Fruit fly (Drosophila melanogaster) whole organism, embryonic: ENCODE data around the gene bark.

ENCODE experiments used
- Antp ChIP-seq: fragments of 200-800 bp; sonication (Bioruptor generic); optimal IDR thresholded peaks from 3 replicates; lab custom pipeline; 2016; ENCODE audit warnings: missing biosample characterization, missing genetic modification characterization
- BEAF-32 ChIP-seq: fragments of 200-800 bp; sonication (Bioruptor generic); optimal IDR thresholded peaks from 3 replicates; lab custom pipeline; 2017; ENCODE audit warnings: missing biosample characterization, missing genetic modification characterization, mild to moderate bottlenecking, moderate library complexity, missing genetic modification reagents
- CG10979 ChIP-seq: fragments of 200-800 bp; sonication (Bioruptor generic); optimal IDR thresholded peaks from 2 replicates; lab custom pipeline; 2018; ENCODE audit warnings: missing biosample characterization, mild to moderate bottlenecking, missing genetic modification characterization, moderate library complexity
- CG12219 ChIP-seq: fragments of 200-800 bp; sonication (Bioruptor generic); optimal IDR thresholded peaks from 3 replicates; lab custom pipeline; 2018; ENCODE audit warnings: missing biosample characterization, mild to moderate bottlenecking, missing genetic modification characterization
- CG12236 ChIP-seq: fragments of 200-800 bp; sonication (Bioruptor generic); optimal IDR thresholded peaks from 2 replicates; lab custom pipeline; 2016; ENCODE audit warnings: missing biosample characterization, missing genetic modification characterization
- CG12659 ChIP-seq: fragments of 200-800 bp; sonication (Bioruptor generic); optimal IDR thresholded peaks from 3 replicates; lab custom pipeline; 2017; ENCODE audit warnings: mild to moderate bottlenecking, missing biosample characterization, missing genetic modification reagents, missing genetic modification characterization
- CG13424 ChIP-seq: fragments of 200-800 bp; sonication (Bioruptor generic); optimal IDR thresholded peaks from 2 replicates; lab custom pipeline; 2019; ENCODE audit warnings: missing biosample characterization, mild to moderate bottlenecking, missing genetic modification characterization, moderate library complexity
- CG17568 ChIP-seq: fragments of 200-800 bp; sonication (Bioruptor generic); optimal IDR thresholded peaks from 2 replicates; lab custom pipeline; 2018; ENCODE audit warnings: missing biosample characterization, mild to moderate bottlenecking, missing genetic modification characterization, moderate library complexity
- CG17912 ChIP-seq: fragments of 200-800 bp; sonication (Bioruptor generic); optimal IDR thresholded peaks from 2 replicates; lab custom pipeline; 2018; ENCODE audit warnings: missing biosample characterization, mild to moderate bottlenecking, missing genetic modification characterization
- CG18599 ChIP-seq: fragments of 200-800 bp; sonication (Bioruptor generic); optimal IDR thresholded peaks from 3 replicates; lab custom pipeline; 2017; ENCODE audit warnings: missing biosample characterization, missing genetic modification characterization, mild to moderate bottlenecking, moderate library complexity, missing genetic modification reagents
- CG18764 ChIP-seq: fragments of 200-800 bp; sonication (Bioruptor generic); optimal IDR thresholded peaks from 3 replicates; lab custom pipeline; 2016; ENCODE audit warnings: missing biosample characterization, missing genetic modification characterization
- CG2129 ChIP-seq: fragments of 200-800 bp; sonication (Bioruptor generic); IDR thresholded peaks from 2 replicates; pipeline ENCODE4 v1.3.6; 2022; ENCODE audit warnings: missing biosample characterization, missing genetic modification characterization; ENCODE audit not compliant: partially characterized antibody
- CG2199 ChIP-seq: fragments of 200-800 bp; sonication (Bioruptor generic); IDR thresholded peaks from 3 replicates; pipeline ENCODE4 v1.3.6; 2022; ENCODE audit warnings: missing biosample characterization, missing genetic modification characterization
- CG3065 ChIP-seq: fragments of 200-800 bp; sonication (Bioruptor generic); optimal IDR thresholded peaks from 2 replicates; lab custom pipeline; 2016; ENCODE audit warnings: missing biosample characterization, missing genetic modification characterization
- CG31441 ChIP-seq: fragments of 200-800 bp; sonication (Bioruptor generic); IDR thresholded peaks from 2 replicates; pipeline ENCODE4 v1.3.6; 2022; ENCODE audit warnings: missing biosample characterization, missing genetic modification characterization
- CG33557 ChIP-seq: fragments of 200-800 bp; sonication (Bioruptor generic); optimal IDR thresholded peaks from 2 replicates; lab custom pipeline; 2019; ENCODE audit warnings: missing biosample characterization, mild to moderate bottlenecking, missing genetic modification characterization, moderate library complexity
- CG3847 ChIP-seq: fragments of 200-800 bp; sonication (Bioruptor generic); IDR thresholded peaks from 2 replicates; pipeline ENCODE4 v1.3.6; 2022; ENCODE audit warnings: missing biosample characterization, missing genetic modification characterization
- CG4820 ChIP-seq: fragments of 200-800 bp; sonication (Bioruptor generic); optimal IDR thresholded peaks from 3 replicates; lab custom pipeline; 2016; ENCODE audit warnings: missing biosample characterization, missing genetic modification characterization
- CG7556 ChIP-seq: fragments of 200-800 bp; sonication (Bioruptor generic); optimal IDR thresholded peaks from 2 replicates; lab custom pipeline; 2017; ENCODE audit warnings: missing biosample characterization, mild to moderate bottlenecking, missing genetic modification characterization
- CG8388 ChIP-seq: fragments of 200-800 bp; sonication (Bioruptor generic); optimal IDR thresholded peaks from 2 replicates; lab custom pipeline; 2019; ENCODE audit warnings: missing biosample characterization, mild to moderate bottlenecking, missing genetic modification characterization, moderate library complexity
- CG8944 ChIP-seq: fragments of 200-800 bp; sonication (Bioruptor generic); optimal IDR thresholded peaks from 3 replicates; lab custom pipeline; 2016; ENCODE audit warnings: missing biosample characterization, missing genetic modification characterization
- Dref ChIP-seq: fragments of 200-800 bp; sonication (Bioruptor generic); IDR thresholded peaks from 2 replicates; pipeline ENCODE4 v1.3.6; 2022; ENCODE audit warnings: missing biosample characterization, missing genetic modification characterization
- ERR ChIP-seq: fragments of 200-800 bp; sonication (Bioruptor generic); optimal IDR thresholded peaks from 2 replicates; lab custom pipeline; 2016; ENCODE audit warnings: missing biosample characterization, missing genetic modification characterization
- Hr51 ChIP-seq, 2 experiments: fragments of 200-800 bp; sonication (Bioruptor generic); optimal IDR thresholded peaks; 2 replicates in 1 of 2; 3 replicates in 1 of 2; lab custom pipeline; 2016 to 2018; ENCODE audit warnings: missing biosample characterization in 2 of 2, missing genetic modification characterization in 2 of 2, mild to moderate bottlenecking in 1 of 2, moderate library complexity in 1 of 2
- Lhr ChIP-seq: fragments of 200-800 bp; sonication (Bioruptor generic); optimal IDR thresholded peaks from 3 replicates; lab custom pipeline; 2017; ENCODE audit warnings: mild to moderate bottlenecking, missing biosample characterization, missing genetic modification reagents, missing genetic modification characterization
- Lim3 ChIP-seq: fragments of 200-800 bp; sonication (Bioruptor generic); IDR thresholded peaks from 2 replicates; pipeline ENCODE4 v1.3.6; 2022; ENCODE audit warnings: missing biosample characterization, missing genetic modification characterization
- MBD-R2 ChIP-seq: fragments of 200-800 bp; sonication (Bioruptor generic); IDR thresholded peaks from 2 replicates; pipeline ENCODE4 v1.3.6; 2022; ENCODE audit warnings: missing biosample characterization, missing genetic modification characterization
- Max ChIP-seq: fragments of 200-800 bp; sonication (Bioruptor generic); optimal IDR thresholded peaks from 2 replicates; lab custom pipeline; 2016; ENCODE audit warnings: missing biosample characterization, mild to moderate bottlenecking, missing genetic modification characterization
- NC2α ChIP-seq: fragments of 200-800 bp; sonication (Bioruptor generic); optimal IDR thresholded peaks from 2 replicates; lab custom pipeline; 2016; ENCODE audit warnings: missing biosample characterization, missing genetic modification characterization
- Ptx1 ChIP-seq: fragments of 200-800 bp; sonication (Bioruptor generic); IDR thresholded peaks from 2 replicates; pipeline ENCODE4 v1.3.6; 2022; ENCODE audit warnings: missing biosample characterization, missing genetic modification characterization
- Ravus ChIP-seq: fragments of 200-800 bp; sonication (Bioruptor generic); IDR thresholded peaks from 2 replicates; pipeline ENCODE4 v1.3.6; 2022; ENCODE audit warnings: missing biosample characterization, missing genetic modification characterization
- Six4 ChIP-seq: fragments of 200-800 bp; sonication (Bioruptor generic); optimal IDR thresholded peaks from 2 replicates; lab custom pipeline; 2016; ENCODE audit warnings: missing biosample characterization, missing genetic modification characterization
- Stat92E ChIP-seq, 3 experiments: fragments of >200 bp in 2 of 3; fragments of 200-800 bp in 1 of 3; sonication (Bioruptor generic) in 1 of 3; optimal IDR thresholded peaks; 2 replicates each; lab custom pipeline; 2017 to 2019; ENCODE audit warnings: missing biosample characterization in 3 of 3, missing genetic modification characterization in 3 of 3, mild to moderate bottlenecking in 1 of 3, moderate library complexity in 1 of 3
- TFAM ChIP-seq: fragments of 200-800 bp; sonication (Bioruptor generic); optimal IDR thresholded peaks from 2 replicates; lab custom pipeline; 2017; ENCODE audit warnings: missing biosample characterization, missing genetic modification characterization, inconsistent platforms
- Tbp ChIP-seq: fragments of >200 bp; optimal IDR thresholded peaks from 2 replicates; lab custom pipeline; 2018; ENCODE audit warnings: missing biosample characterization, missing genetic modification characterization
- ab ChIP-seq: fragments of 200-800 bp; sonication (Bioruptor generic); optimal IDR thresholded peaks from 2 replicates; lab custom pipeline; 2016; ENCODE audit warnings: missing biosample characterization, missing genetic modification characterization
- amos ChIP-seq: fragments of 200-800 bp; sonication (Bioruptor generic); IDR thresholded peaks from 2 replicates; pipeline ENCODE4 v1.3.6; 2022; ENCODE audit warnings: missing biosample characterization, missing genetic modification characterization; ENCODE audit not compliant: partially characterized antibody
- cwo ChIP-seq: fragments of 200-800 bp; sonication (Bioruptor generic); optimal IDR thresholded peaks from 3 replicates; lab custom pipeline; 2017; ENCODE audit warnings: missing biosample characterization, missing genetic modification characterization, mild to moderate bottlenecking, moderate library complexity, missing genetic modification reagents
- dimm ChIP-seq: fragments of 200-800 bp; sonication (Bioruptor generic); IDR thresholded peaks from 2 replicates; pipeline ENCODE4 v1.3.6; 2022; ENCODE audit warnings: missing biosample characterization, missing genetic modification characterization
- eyg ChIP-seq: fragments of 200-800 bp; sonication (Bioruptor generic); optimal IDR thresholded peaks from 3 replicates; lab custom pipeline; 2016; ENCODE audit warnings: missing biosample characterization, missing genetic modification characterization
- gcm2 ChIP-seq: fragments of 200-800 bp; sonication (Bioruptor generic); optimal IDR thresholded peaks from 2 replicates; lab custom pipeline; 2016; ENCODE audit warnings: missing biosample characterization, missing genetic modification characterization
- lbe ChIP-seq: fragments of 200-800 bp; sonication (Bioruptor generic); optimal IDR thresholded peaks from 2 replicates; lab custom pipeline; 2016; ENCODE audit warnings: missing biosample characterization, mild to moderate bottlenecking, missing genetic modification characterization
- mirr ChIP-seq: fragments of 200-800 bp; sonication (Bioruptor generic); optimal IDR thresholded peaks from 3 replicates; lab custom pipeline; 2018; ENCODE audit warnings: missing biosample characterization, mild to moderate bottlenecking, missing genetic modification characterization
- sens-2 ChIP-seq: fragments of 200-800 bp; sonication (Bioruptor generic); IDR thresholded peaks from 2 replicates; pipeline ENCODE4 v1.3.6; 2022; ENCODE audit warnings: missing biosample characterization, missing genetic modification characterization
- tap ChIP-seq: fragments of 200-800 bp; optimal IDR thresholded peaks from 3 replicates; lab custom pipeline; 2019; ENCODE audit warnings: missing biosample characterization, mild to moderate bottlenecking, missing genetic modification characterization, moderate library complexity
- tx ChIP-seq: fragments of 200-800 bp; sonication (Bioruptor generic); optimal IDR thresholded peaks from 2 replicates; lab custom pipeline; 2016; ENCODE audit warnings: missing biosample characterization, missing genetic modification characterization
- unpg ChIP-seq: fragments of 200-800 bp; sonication (Bioruptor generic); optimal IDR thresholded peaks from 3 replicates; lab custom pipeline; 2018; ENCODE audit warnings: missing biosample characterization, mild to moderate bottlenecking, missing genetic modification characterization, moderate library complexity
- vfl ChIP-seq: fragments of 200-800 bp; sonication (Bioruptor generic); optimal IDR thresholded peaks from 2 replicates; lab custom pipeline; 2016; ENCODE audit warnings: missing biosample characterization, missing genetic modification characterization
- yki ChIP-seq: fragments of >200 bp; optimal IDR thresholded peaks from 3 replicates; lab custom pipeline; 2018

The bark gene

DNA sequence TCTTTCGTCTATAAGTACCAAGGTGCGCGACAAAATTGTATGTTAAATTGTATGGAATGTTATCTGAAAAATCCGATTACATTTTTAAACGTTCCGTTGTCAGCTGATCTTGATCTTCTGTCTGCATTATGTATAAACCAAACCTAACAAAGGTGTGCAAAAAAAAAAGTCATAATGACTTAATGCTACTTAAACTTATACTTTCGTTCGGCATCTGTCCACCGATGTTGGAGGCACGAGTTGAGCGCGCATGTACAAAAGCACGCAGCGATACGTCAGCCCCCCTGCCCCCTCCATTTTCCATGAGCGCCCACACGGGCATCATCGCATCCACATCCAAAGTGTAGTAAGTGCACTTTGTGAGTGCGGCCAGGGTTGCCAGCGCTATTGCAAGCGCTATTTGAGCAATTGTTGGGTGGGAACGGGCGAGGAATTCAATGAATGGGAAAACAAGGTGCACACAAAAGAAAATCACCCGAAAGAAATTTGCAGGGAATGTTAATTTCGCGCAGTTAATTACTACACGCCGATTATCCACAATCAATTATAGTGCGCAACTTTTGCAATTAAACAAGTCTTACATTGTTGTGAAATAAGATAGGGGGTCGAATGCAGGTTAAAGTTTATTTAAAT lies 17.8 kb downstream of the bark start (continued):
- TF ChIP-seq cwo (GFP tag; lab: Kevin White, UChicago), result peak; percentile 97
- TF ChIP-seq ab (GFP tag; lab: Kevin White, UChicago), result peak; percentile 93
- peak; percentile 97 for TF ChIP-seq CG3847
- peak; percentile 95 for TF ChIP-seq MBD-R2
- no peak for TF ChIP-seq CG2129
- TF ChIP-seq Antp (GFP tag; lab: Kevin White, UChicago), result peak; percentile 98
- TF ChIP-seq CG18599 (GFP tag; lab: Kevin White, UChicago), result peak; percentile 99
- TF ChIP-seq dimm (GFP tag; lab: Robert Waterston, UW), result peak; percentile 94
- TF ChIP-seq sens-2 (GFP tag; lab: Robert Waterston, UW), result peak; percentile 96
- peak; percentile 31 for TF ChIP-seq BEAF-32 (GFP tag; lab: Kevin White, UChicago)
- peak; percentile 30; the same call in 1 of the 2 replicates for TF ChIP-seq Dref (GFP tag; lab: Robert Waterston, UW)
- TF ChIP-seq yki (lab: Kevin White, UChicago), result no peak
- TF ChIP-seq CG3065 (GFP tag; lab: Kevin White, UChicago), result peak; percentile 86
- peak; percentile 97 for TF ChIP-seq eyg
- peak; percentile 97 for TF ChIP-seq CG17568 (GFP tag; lab: Kevin White, UChicago)
- TF ChIP-seq CG2199 (GFP tag; lab: Robert Waterston, UW), result peak; percentile 97
- peak; percentile 95 for TF ChIP-seq CG17912 (GFP tag; lab: Kevin White, UChicago)
- peak; percentile 98 for TF ChIP-seq CG10979 (tag; lab: Kevin White, UChicago)
- TF ChIP-seq unpg, result peak; percentile 99
- TF ChIP-seq Ravus (GFP tag; lab: Robert Waterston, UW), result peak; percentile 93
- TF ChIP-seq CG12236 (GFP tag; lab: Kevin White, UChicago), result peak; percentile 98
- TF ChIP-seq CG31441 (GFP tag; lab: Robert Waterston, UW), result peak; percentile 94
- peak; percentile 90 for TF ChIP-seq vfl (GFP tag; lab: Kevin White, UChicago)
- peak; percentile 90 to 99 for TF ChIP-seq Hr51 (GFP tag; optimal IDR thresholded peaks at IDR 0.05; lab: Kevin White, UChicago)
- TF ChIP-seq Tbp (GFP tag; lab: Kevin White, UChicago), result no peak
- peak; percentile 96 for TF ChIP-seq CG7556 (GFP tag; lab: Kevin White, UChicago)
- peak; percentile 100 for TF ChIP-seq CG12219 (GFP tag; lab: Kevin White, UChicago)
- TF ChIP-seq CG4820 (GFP tag; lab: Kevin White, UChicago), result peak; percentile 98
- TF ChIP-seq Lhr (GFP tag; lab: Kevin White, UChicago), result peak; percentile 95
- peak; percentile 92 for TF ChIP-seq Lim3
- peak; percentile 97 for TF ChIP-seq Max (GFP tag; lab: Kevin White, UChicago)
- peak; percentile 44 for TF ChIP-seq lbe (GFP tag; lab: Kevin White, UChicago)
- peak; percentile 82 for TF ChIP-seq CG33557 (GFP tag; lab: Kevin White, UChicago)
- peak; percentile 96 for TF ChIP-seq CG18764 (GFP tag; lab: Kevin White, UChicago)
- peak; percentile 99 for TF ChIP-seq tap (tag; lab: Kevin White, UChicago)
- no peak for TF ChIP-seq amos (GFP tag; lab: Robert Waterston, UW)
- TF ChIP-seq mirr, result peak; percentile 98
- peak; percentile 92 for TF ChIP-seq gcm2
- TF ChIP-seq CG13424 (tag; lab: Kevin White, UChicago), result peak; percentile 99
- TF ChIP-seq Stat92E (GFP tag; optimal IDR thresholded peaks at IDR 0.05; lab: Kevin White, UChicago), result peak in 1 of 3 experiments; percentile 98
- peak; percentile 98 for TF ChIP-seq CG12659
- TF ChIP-seq CG8944 (GFP tag; lab: Kevin White, UChicago), result peak; percentile 97
- peak; percentile 99 for TF ChIP-seq CG8388 (GFP tag; lab: Kevin White, UChicago)
- peak; percentile 98 for TF ChIP-seq tx (GFP tag; lab: Kevin White, UChicago)
- TF ChIP-seq Ptx1 (GFP tag; lab: Robert Waterston, UW), result peak; percentile 98
- TF ChIP-seq ERR (GFP tag; lab: Kevin White, UChicago), result peak; percentile 96
- peak; percentile 97 for TF ChIP-seq NC2α (GFP tag; lab: Kevin White, UChicago)
- TF ChIP-seq TFAM (GFP tag; lab: Kevin White, UChicago), result peak; percentile 92
- TF ChIP-seq Six4 (GFP tag; lab: Kevin White, UChicago), result peak; percentile 95
